Worm (Caenorhabditis elegans): ENCODE results near the gene Y43C5B.2.

Y43C5B.2 gene

DNA sequence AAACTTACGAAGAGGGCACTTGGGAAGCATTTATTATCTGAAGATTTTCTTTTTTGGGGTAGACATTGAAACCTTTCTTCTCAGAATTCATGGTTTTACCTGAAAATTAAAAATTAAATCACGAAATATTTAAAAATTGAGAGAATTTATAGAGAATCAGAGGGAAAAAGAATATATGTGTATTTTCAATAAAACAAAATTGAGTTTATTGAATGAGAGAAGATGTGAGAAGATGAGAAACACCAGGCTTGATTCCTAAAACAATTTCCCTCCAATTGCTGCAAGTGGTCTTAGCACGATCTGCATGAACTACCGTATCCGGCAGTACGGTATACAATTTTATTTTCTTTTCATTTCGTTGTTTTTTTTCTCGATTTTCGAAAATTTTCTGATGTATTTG lies 4.9 kb upstream of the Y43C5B.2 start, which contains the start of gene R11A8.1:
R11A8.1 (minus strand) TSS at position 101 of the 400 bp plus-strand sequence.
- TF ChIP-seq jun-1 (tag; optimal IDR thresholded peaks at IDR 0.05) (no peak), nhr-102 (tag; optimal IDR thresholded peaks at IDR 0.05) (no peak), ceh-62 (tag; optimal IDR thresholded peaks at IDR 0.05) (no peak), vab-7 (GFP tag; IDR thresholded peaks at IDR 0.05) (no peak), gei-8 (GFP tag; optimal IDR thresholded peaks at IDR 0.05) (no peak), nhr-25 (tag; optimal IDR thresholded peaks at IDR 0.05; ENCODE audit: borderline replicate concordance, insufficient read depth) (no peak), ceh-28 (tag; optimal IDR thresholded peaks at IDR 0.05) (no peak), zfp-2 (tag; optimal IDR thresholded peaks at IDR 0.05) (no peak), dmd-9 (GFP tag; IDR thresholded peaks at IDR 0.05) (no peak), nhr-237 (tag; optimal IDR thresholded peaks at IDR 0.05) (no peak), lin-39 (tag; optimal IDR thresholded peaks at IDR 0.05) (no peak), F37D6.2 (tag; optimal IDR thresholded peaks at IDR 0.05) (no peak)

ce11 chrIV:10349871-10350640 lies 2.1 kb downstream of the Y43C5B.2 start, which contains the start of the genes unc-43 and Y43C5B.3:
Gene unc-43 (minus strand): TSS chrIV:10350217.
Gene Y43C5B.3 (plus strand): TSS chrIV:10350590.
- TF ChIP-seq nhr-48 (tag; optimal IDR thresholded peaks at IDR 0.05), result peak; percentile 2
- TF ChIP-seq ZK337.2 (GFP tag; IDR thresholded peaks at IDR 0.05), result no peak
- peak; percentile 11 for TF ChIP-seq nhr-77 (tag; optimal IDR thresholded peaks at IDR 0.05)
- peak; percentile 64 for TF ChIP-seq dmd-6 (GFP tag; IDR thresholded peaks at IDR 0.05)
- peak; percentile 82 for TF ChIP-seq pqm-1 (tag; optimal IDR thresholded peaks at IDR 0.05)
- no peak for TF ChIP-seq mes-2 (tag; optimal IDR thresholded peaks at IDR 0.05; ENCODE audit: poor library complexity, severe bottlenecking)
- TF ChIP-seq daf-16 (GFP tag; optimal IDR thresholded peaks at IDR 0.05), result no peak
- peak; percentile 55 for TF ChIP-seq daf-16 (tag; optimal IDR thresholded peaks at IDR 0.05)
- peak; percentile 99 for TF ChIP-seq nhr-28 (tag; optimal IDR thresholded peaks at IDR 0.05)
- TF ChIP-seq D1046.2 (GFP tag; IDR thresholded peaks at IDR 0.05), result no peak
- peak in 1 of 2 experiments; percentile 29 for TF ChIP-seq mdl-1 (tag; optimal IDR thresholded peaks at IDR 0.05)
- TF ChIP-seq dve-1 (tag; optimal IDR thresholded peaks at IDR 0.05; ENCODE audit: insufficient read depth), result peak; percentile 54
- no peak for TF ChIP-seq hlh-11 (tag; optimal IDR thresholded peaks at IDR 0.05)

ce11 chrIV:10347528-10347927 lies 4.6 kb downstream of the Y43C5B.2 start:
- TF ChIP-seq dve-1 (tag; optimal IDR thresholded peaks at IDR 0.05; ENCODE audit: insufficient read depth) (no peak), ctbp-1 (GFP tag; IDR thresholded peaks at IDR 0.05) (no peak), zag-1 (tag; optimal IDR thresholded peaks at IDR 0.05) (no peak), pha-4 (GFP tag; IDR thresholded peaks at IDR 0.05) (no peak), pha-4 (tag; optimal IDR thresholded peaks at IDR 0.05) (no peak), F44E2.7 (GFP tag; IDR thresholded peaks at IDR 0.05) (no peak), F37D6.2 (tag; optimal IDR thresholded peaks at IDR 0.05) (no peak), daf-12 (tag; optimal IDR thresholded peaks at IDR 0.05) (no peak), ceh-20 (GFP tag; IDR thresholded peaks at IDR 0.05) (no peak), dmd-6 (GFP tag; IDR thresholded peaks at IDR 0.05) (no peak), fos-1 (tag; optimal IDR thresholded peaks at IDR 0.05) (no peak), rbr-2 (tag; optimal IDR thresholded peaks at IDR 0.05) (no peak), nhr-25 (tag; optimal IDR thresholded peaks at IDR 0.05; ENCODE audit: borderline replicate concordance, insufficient read depth) (no peak), T26A8.4 (GFP tag; IDR thresholded peaks at IDR 0.05) (no peak), nhr-28 (tag; optimal IDR thresholded peaks at IDR 0.05) (no peak), ztf-7 (tag; optimal IDR thresholded peaks at IDR 0.05) (no peak), Y48G9A.11 (GFP tag; IDR thresholded peaks at IDR 0.05) (no peak), ZK337.2 (GFP tag; IDR thresholded peaks at IDR 0.05) (no peak), nhr-237 (tag; optimal IDR thresholded peaks at IDR 0.05) (no peak), nhr-41 (GFP tag; IDR thresholded peaks at IDR 0.05) (no peak), zip-2 (tag; optimal IDR thresholded peaks at IDR 0.05) (no peak)

Data from whole organism, L4 larva.